Fruit fly (Drosophila melanogaster) whole organism, embryonic: ENCODE measurements around the gene CG31808.

Source experiments
- B-H1 ChIP-seq: fragments of 200-800 bp; sonication (Bioruptor generic); IDR thresholded peaks from 3 replicates; pipeline ENCODE4 v1.3.6; 2022; ENCODE audit warnings: missing biosample characterization, missing genetic modification characterization
- Bdp1 ChIP-seq: fragments of 200-800 bp; sonication (Bioruptor generic); optimal IDR thresholded peaks from 3 replicates; lab custom pipeline; 2016; ENCODE audit warnings: missing biosample characterization, missing genetic modification characterization
- Bgb ChIP-seq: fragments of 200-800 bp; sonication (Bioruptor generic); IDR thresholded peaks from 2 replicates; pipeline ENCODE4 v1.3.6; 2022; ENCODE audit warnings: missing biosample characterization, missing genetic modification characterization; ENCODE audit not compliant: partially characterized antibody
- CG10209 ChIP-seq: fragments of 200-800 bp; sonication (Bioruptor generic); optimal IDR thresholded peaks from 3 replicates; lab custom pipeline; 2017; ENCODE audit warnings: missing biosample characterization, mild to moderate bottlenecking, missing genetic modification characterization, missing genetic modification reagents
- CG10267 ChIP-seq: fragments of 200-800 bp; sonication (Bioruptor generic); optimal IDR thresholded peaks from 2 replicates; lab custom pipeline; 2018; ENCODE audit warnings: missing biosample characterization, mild to moderate bottlenecking, missing genetic modification characterization, moderate library complexity
- CG10959 ChIP-seq: fragments of 200-800 bp; sonication (Bioruptor generic); IDR thresholded peaks from 2 replicates; pipeline ENCODE4 v1.3.6; 2022; ENCODE audit warnings: missing biosample characterization, missing genetic modification characterization
- CG11093 ChIP-seq: fragments of 200-800 bp; sonication (Bioruptor generic); IDR thresholded peaks from 3 replicates; pipeline ENCODE4 v1.3.6; 2022; ENCODE audit warnings: missing biosample characterization, missing genetic modification characterization
- CG11398 ChIP-seq: fragments of 200-800 bp; sonication (Bioruptor generic); optimal IDR thresholded peaks from 2 replicates; lab custom pipeline; 2016; ENCODE audit warnings: missing biosample characterization, missing genetic modification characterization
- CG12071 ChIP-seq: fragments of 200-800 bp; sonication (Bioruptor generic); optimal IDR thresholded peaks from 3 replicates; lab custom pipeline; 2018; ENCODE audit warnings: missing biosample characterization, mild to moderate bottlenecking, missing genetic modification characterization
- CG12769 ChIP-seq: fragments of 200-800 bp; sonication (Bioruptor generic); optimal IDR thresholded peaks from 2 replicates; lab custom pipeline; 2019; ENCODE audit warnings: missing biosample characterization, mild to moderate bottlenecking, missing genetic modification characterization, moderate library complexity
- CG13775 ChIP-seq: fragments of 200-800 bp; sonication (Bioruptor generic); optimal IDR thresholded peaks from 3 replicates; lab custom pipeline; 2017; ENCODE audit warnings: missing biosample characterization, mild to moderate bottlenecking, missing genetic modification characterization
- CG15011 ChIP-seq: fragments of 200-800 bp; sonication (Bioruptor generic); optimal IDR thresholded peaks from 3 replicates; lab custom pipeline; 2018; ENCODE audit warnings: missing biosample characterization, mild to moderate bottlenecking, missing genetic modification characterization
- CG15601 ChIP-seq: fragments of 200-800 bp; sonication (Bioruptor generic); optimal IDR thresholded peaks from 3 replicates; lab custom pipeline; 2019; ENCODE audit warnings: missing biosample characterization, mild to moderate bottlenecking, missing genetic modification characterization, moderate library complexity
- CG17186 ChIP-seq: fragments of 200-800 bp; sonication (Bioruptor generic); optimal IDR thresholded peaks from 3 replicates; lab custom pipeline; 2017; ENCODE audit warnings: missing biosample characterization, missing genetic modification reagents, missing genetic modification characterization
- CG3065 ChIP-seq: fragments of 200-800 bp; sonication (Bioruptor generic); optimal IDR thresholded peaks from 2 replicates; lab custom pipeline; 2016; ENCODE audit warnings: missing biosample characterization, missing genetic modification characterization
- CG31224 ChIP-seq: fragments of 200-800 bp; sonication (Bioruptor generic); IDR thresholded peaks from 2 replicates; pipeline ENCODE4 v1.3.6; 2022; ENCODE audit warnings: missing biosample characterization, missing genetic modification characterization
- CG31388 ChIP-seq: fragments of 200-800 bp; sonication (Bioruptor generic); optimal IDR thresholded peaks from 2 replicates; lab custom pipeline; 2016; ENCODE audit warnings: missing biosample characterization, missing genetic modification characterization
- CG4282 ChIP-seq: fragments of 200-800 bp; sonication (Bioruptor generic); optimal IDR thresholded peaks from 2 replicates; lab custom pipeline; 2016; ENCODE audit warnings: missing biosample characterization, missing genetic modification characterization
- CG6854 ChIP-seq: fragments of 200-800 bp; sonication (Bioruptor generic); optimal IDR thresholded peaks from 3 replicates; lab custom pipeline; 2017; ENCODE audit warnings: missing biosample characterization, mild to moderate bottlenecking, missing genetic modification characterization
- CG7928 ChIP-seq: fragments of 200-800 bp; sonication (Bioruptor generic); optimal IDR thresholded peaks from 2 replicates; lab custom pipeline; 2017; ENCODE audit warnings: missing biosample characterization, mild to moderate bottlenecking, missing genetic modification characterization
- CG9817 ChIP-seq: fragments of 200-800 bp; sonication (Bioruptor generic); optimal IDR thresholded peaks from 2 replicates; lab custom pipeline; 2018; ENCODE audit warnings: missing biosample characterization, mild to moderate bottlenecking, missing genetic modification characterization, moderate library complexity
- CTCF ChIP-seq: fragments of 200-800 bp; sonication (Bioruptor generic); optimal IDR thresholded peaks from 2 replicates; lab custom pipeline; 2017; ENCODE audit warnings: missing biosample characterization, mild to moderate bottlenecking, missing genetic modification characterization, moderate library complexity
- Elba2 ChIP-seq: fragments of 200-800 bp; sonication (Bioruptor generic); optimal IDR thresholded peaks from 3 replicates; lab custom pipeline; 2016; ENCODE audit warnings: missing biosample characterization, missing genetic modification characterization
- Gug ChIP-seq: fragments of 200-800 bp; sonication (Bioruptor generic); IDR thresholded peaks from 4 replicates; pipeline ENCODE4 v1.3.6; 2022; ENCODE audit warnings: missing biosample characterization, missing genetic modification characterization
- HLH3B ChIP-seq: fragments of 200-800 bp; sonication (Bioruptor generic); IDR thresholded peaks from 2 replicates; pipeline ENCODE4 v1.3.6; 2022; ENCODE audit warnings: missing biosample characterization, missing genetic modification characterization
- Hr78 ChIP-seq, 2 experiments: fragments of 200-800 bp in 1 of 2; fragments of >200 bp in 1 of 2; sonication (Bioruptor generic) in 1 of 2; optimal IDR thresholded peaks; 2 replicates each; lab custom pipeline; 2017 to 2019; ENCODE audit warnings: missing biosample characterization in 2 of 2, missing genetic modification characterization in 2 of 2, mild to moderate bottlenecking in 1 of 2, moderate library complexity in 1 of 2
- Lim3 ChIP-seq: fragments of 200-800 bp; sonication (Bioruptor generic); IDR thresholded peaks from 2 replicates; pipeline ENCODE4 v1.3.6; 2022; ENCODE audit warnings: missing biosample characterization, missing genetic modification characterization
- Side ChIP-seq: fragments of 200-800 bp; sonication (Bioruptor generic); optimal IDR thresholded peaks from 2 replicates; lab custom pipeline; 2016; ENCODE audit warnings: missing biosample characterization, missing genetic modification characterization
- Sin3A ChIP-seq: fragments of >200 bp; optimal IDR thresholded peaks from 2 replicates; lab custom pipeline; 2018
- Sry-β ChIP-seq: fragments of 200-800 bp; sonication (Bioruptor generic); optimal IDR thresholded peaks from 2 replicates; lab custom pipeline; 2018; ENCODE audit warnings: missing biosample characterization, mild to moderate bottlenecking, missing genetic modification characterization, moderate library complexity
- Xbp1 ChIP-seq: fragments of 200-800 bp; sonication (Bioruptor generic); optimal IDR thresholded peaks from 3 replicates; lab custom pipeline; 2016; ENCODE audit warnings: missing biosample characterization, mild to moderate bottlenecking, missing genetic modification characterization
- ash1 ChIP-seq: fragments of 200-800 bp; sonication (Bioruptor generic); optimal IDR thresholded peaks from 2 replicates; lab custom pipeline; 2018; ENCODE audit warnings: missing biosample characterization, mild to moderate bottlenecking, missing genetic modification characterization
- cwo ChIP-seq: fragments of 200-800 bp; sonication (Bioruptor generic); optimal IDR thresholded peaks from 3 replicates; lab custom pipeline; 2017; ENCODE audit warnings: missing biosample characterization, missing genetic modification characterization, mild to moderate bottlenecking, moderate library complexity, missing genetic modification reagents
- da ChIP-seq: fragments of 200-800 bp; sonication (Bioruptor generic); optimal IDR thresholded peaks from 2 replicates; lab custom pipeline; 2016; ENCODE audit warnings: missing biosample characterization, missing genetic modification characterization
- dm ChIP-seq: fragments of 200-800 bp; sonication (Bioruptor generic); optimal IDR thresholded peaks from 3 replicates; lab custom pipeline; 2016; ENCODE audit warnings: missing biosample characterization, missing genetic modification characterization
- exex ChIP-seq: fragments of 200-800 bp; sonication (Bioruptor generic); optimal IDR thresholded peaks from 4 replicates; lab custom pipeline; 2018; ENCODE audit warnings: missing biosample characterization, mild to moderate bottlenecking, missing genetic modification characterization, moderate library complexity
- ftz-f1 ChIP-seq: fragments of 200-800 bp; sonication (Bioruptor generic); optimal IDR thresholded peaks from 2 replicates; lab custom pipeline; 2016; ENCODE audit warnings: missing biosample characterization, missing genetic modification characterization
- gce ChIP-seq: fragments of 200-800 bp; sonication (Bioruptor generic); IDR thresholded peaks from 3 replicates; pipeline ENCODE4 v1.3.6; 2022; ENCODE audit warnings: missing biosample characterization, missing genetic modification characterization
- kay ChIP-seq: fragments of 200-800 bp; sonication (Bioruptor generic); optimal IDR thresholded peaks from 2 replicates; lab custom pipeline; 2016; ENCODE audit warnings: missing biosample characterization, missing genetic modification characterization
- nom ChIP-seq: fragments of 200-800 bp; sonication (Bioruptor generic); optimal IDR thresholded peaks from 2 replicates; lab custom pipeline; 2017; ENCODE audit warnings: missing biosample characterization, missing genetic modification characterization, mild to moderate bottlenecking, moderate library complexity, missing genetic modification reagents
- otp ChIP-seq: fragments of 200-800 bp; sonication (Bioruptor generic); IDR thresholded peaks from 3 replicates; pipeline ENCODE4, ENCODE4 v1.3.6; 2022; ENCODE audit warnings: missing biosample characterization, missing genetic modification characterization
- pzg ChIP-seq: fragments of 200-800 bp; sonication (Bioruptor generic); optimal IDR thresholded peaks from 3 replicates; lab custom pipeline; 2018; ENCODE audit warnings: missing biosample characterization, mild to moderate bottlenecking, missing genetic modification characterization, moderate library complexity
- rib ChIP-seq: fragments of 200-800 bp; sonication (Bioruptor generic); IDR thresholded peaks from 2 replicates; pipeline ENCODE4 v1.3.6; 2022; ENCODE audit warnings: missing biosample characterization, missing genetic modification characterization
- sc ChIP-seq, 3 experiments: fragments of >200 bp in 2 of 3; fragments of 200-800 bp in 1 of 3; sonication (Bioruptor generic) in 1 of 3; optimal IDR thresholded peaks; 2 replicates in 2 of 3; 3 replicates in 1 of 3; lab custom pipeline; 2017; ENCODE audit warnings: mild to moderate bottlenecking in 1 of 3, missing biosample characterization in 1 of 3, missing genetic modification characterization in 1 of 3, missing genetic modification reagents in 1 of 3
- seq ChIP-seq: fragments of 200-800 bp; sonication (Bioruptor generic); IDR thresholded peaks from 2 replicates; pipeline ENCODE4 v1.3.6; 2022; ENCODE audit warnings: missing biosample characterization, missing genetic modification characterization
- sug ChIP-seq: fragments of 200-800 bp; optimal IDR thresholded peaks from 2 replicates; lab custom pipeline; 2019; ENCODE audit warnings: missing biosample characterization, mild to moderate bottlenecking, missing genetic modification characterization, moderate library complexity
- wor ChIP-seq: fragments of 200-800 bp; sonication (Bioruptor generic); IDR thresholded peaks from 2 replicates; pipeline ENCODE4 v1.3.6; 2022; ENCODE audit warnings: missing biosample characterization, missing genetic modification characterization

Gene CG31808

DNA sequence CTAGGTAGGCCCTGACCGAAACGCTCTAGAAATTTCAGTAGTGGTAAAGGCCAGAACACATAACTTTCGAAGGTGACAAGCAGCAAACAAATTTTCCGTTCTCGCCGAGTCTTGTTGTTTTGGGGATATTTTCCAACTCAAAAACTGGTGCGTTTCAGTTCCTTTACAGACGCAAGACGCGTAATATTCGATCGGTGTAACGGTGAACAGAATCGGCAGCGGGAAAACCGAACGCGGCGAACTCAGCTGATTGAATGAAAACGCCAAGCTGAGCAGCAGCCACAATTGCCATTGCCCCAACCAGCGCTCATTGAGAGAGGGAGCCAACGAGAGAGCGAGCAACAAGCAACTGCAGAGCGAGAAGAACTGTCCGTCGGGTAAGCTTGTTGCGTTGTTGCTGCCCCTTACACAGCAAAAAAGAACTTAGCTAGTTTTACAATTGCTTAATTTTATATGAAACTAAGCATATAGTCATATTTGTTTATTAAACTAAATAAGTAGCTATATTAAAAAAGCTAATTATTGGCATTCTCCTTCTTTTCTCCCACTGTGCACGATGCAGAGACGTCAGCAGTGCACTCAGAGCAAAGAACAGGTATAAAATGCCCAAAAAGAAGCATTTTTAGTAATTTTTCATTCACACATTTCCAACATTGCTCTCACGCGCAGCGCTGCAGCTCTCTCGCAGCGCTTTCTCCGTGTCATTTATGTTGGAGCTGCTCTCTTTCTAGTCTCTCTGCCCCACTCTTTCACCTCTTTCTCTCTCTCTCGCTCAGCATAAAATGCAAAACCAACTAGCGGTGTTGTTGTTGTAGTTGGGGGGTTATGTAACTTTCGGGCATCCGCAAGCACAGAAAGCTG is at the start of gene CG31808, which contains the start of gene Cyt-c-d (continued):
- TF ChIP-seq pzg = peak; percentile 8
- TF ChIP-seq B-H1 (GFP tag; lab: Robert Waterston, UW) = peak; percentile 95
- peak; percentile 89 for TF ChIP-seq rib (GFP tag; lab: Robert Waterston, UW)
- TF ChIP-seq HLH3B = peak; percentile 98
- peak; percentile 87 for TF ChIP-seq da
- TF ChIP-seq Hr78 (GFP tag; optimal IDR thresholded peaks at IDR 0.05; lab: Kevin White, UChicago) = peak in 1 of 2 experiments; percentile 84
- no peak for TF ChIP-seq ash1
- TF ChIP-seq CG4282 (GFP tag; lab: Kevin White, UChicago) = peak; percentile 67
- TF ChIP-seq CG10209 (GFP tag; lab: Kevin White, UChicago) = peak; percentile 98
- TF ChIP-seq Sry-β (GFP tag; lab: Kevin White, UChicago) = peak; percentile 73
- TF ChIP-seq Gug (GFP tag; lab: Robert Waterston, UW) = peak; percentile 92
- peak; percentile 49 for TF ChIP-seq ftz-f1
- peak; percentile 92 for TF ChIP-seq CG6854 (GFP tag; lab: Kevin White, UChicago)
- peak; percentile 88 for TF ChIP-seq Side (GFP tag; lab: Kevin White, UChicago)
- peak; percentile 82 for TF ChIP-seq sug (tag; lab: Kevin White, UChicago)
- TF ChIP-seq CG13775 (GFP tag; lab: Kevin White, UChicago) = peak; percentile 97
- TF ChIP-seq dm = peak; percentile 86
- peak; percentile 90 for TF ChIP-seq CG31388 (GFP tag; lab: Kevin White, UChicago)
- TF ChIP-seq CG10267 (tag; lab: Kevin White, UChicago) = peak; percentile 91
- TF ChIP-seq CG7928 = peak; percentile 71
- no peak for TF ChIP-seq Elba2
- peak; percentile 97 for TF ChIP-seq CG11093 (GFP tag; lab: Robert Waterston, UW)
- TF ChIP-seq nom (GFP tag; lab: Kevin White, UChicago) = peak; percentile 89
- TF ChIP-seq wor (GFP tag; lab: Robert Waterston, UW) = peak; percentile 98
- peak; percentile 87 for TF ChIP-seq Lim3 (GFP tag; lab: Robert Waterston, UW)
- TF ChIP-seq Bdp1 (GFP tag; lab: Kevin White, UChicago) = peak; percentile 85
- peak; percentile 87 for TF ChIP-seq CG11398
- peak; percentile 96 for TF ChIP-seq CG15601 (tag; lab: Kevin White, UChicago)
- peak; percentile 76 for TF ChIP-seq exex
- peak; percentile 91 for TF ChIP-seq cwo (GFP tag; lab: Kevin White, UChicago)
- peak; percentile 88 for TF ChIP-seq CG17186
- TF ChIP-seq CTCF (GFP tag; lab: Kevin White, UChicago) = peak; percentile 71
- TF ChIP-seq seq (GFP tag; lab: Robert Waterston, UW) = peak; percentile 98
- peak; percentile 95 for TF ChIP-seq CG12769 (tag; lab: Kevin White, UChicago)
- peak; percentile 94 for TF ChIP-seq CG12071 (GFP tag; lab: Kevin White, UChicago)
- peak; percentile 92 for TF ChIP-seq CG15011
- TF ChIP-seq CG9817 (tag; lab: Kevin White, UChicago) = peak; percentile 92
- peak; percentile 96 for TF ChIP-seq otp (GFP tag; lab: Robert Waterston, UW)
- peak; percentile 89 for TF ChIP-seq CG3065 (GFP tag; lab: Kevin White, UChicago)
- no peak for TF ChIP-seq sc (optimal IDR thresholded peaks at IDR 0.05; lab: Kevin White, UChicago)
- TF ChIP-seq sc (GFP tag; optimal IDR thresholded peaks at IDR 0.05; lab: Kevin White, UChicago) = peak; percentile 97
- peak; percentile 97 for TF ChIP-seq gce
- TF ChIP-seq Bgb = peak; percentile 58
- peak; percentile 89 for TF ChIP-seq kay
- peak; percentile 92 for TF ChIP-seq CG10959 (GFP tag; lab: Robert Waterston, UW)
- no peak for TF ChIP-seq Sin3A (lab: Kevin White, UChicago)
- TF ChIP-seq CG31224 = peak; percentile 86
- peak; percentile 97 for TF ChIP-seq Xbp1 (GFP tag; lab: Kevin White, UChicago)
